Fruit fly (Drosophila melanogaster) ovary, adult (tissue): ENCODE data around the gene CG7332.
A peak's percentile ranks its signal among the peaks of the same experiment; 100 is the strongest.

Experiments
- CG17801 ChIP-seq: fragments of 200-800 bp; optimal IDR thresholded peaks from 2 replicates; lab custom pipeline; 2019; ENCODE audit warnings: missing biosample characterization, mild to moderate bottlenecking, missing genetic modification characterization, moderate library complexity; ENCODE audit not compliant: partially characterized antibody

The CG7332 gene

DNA sequence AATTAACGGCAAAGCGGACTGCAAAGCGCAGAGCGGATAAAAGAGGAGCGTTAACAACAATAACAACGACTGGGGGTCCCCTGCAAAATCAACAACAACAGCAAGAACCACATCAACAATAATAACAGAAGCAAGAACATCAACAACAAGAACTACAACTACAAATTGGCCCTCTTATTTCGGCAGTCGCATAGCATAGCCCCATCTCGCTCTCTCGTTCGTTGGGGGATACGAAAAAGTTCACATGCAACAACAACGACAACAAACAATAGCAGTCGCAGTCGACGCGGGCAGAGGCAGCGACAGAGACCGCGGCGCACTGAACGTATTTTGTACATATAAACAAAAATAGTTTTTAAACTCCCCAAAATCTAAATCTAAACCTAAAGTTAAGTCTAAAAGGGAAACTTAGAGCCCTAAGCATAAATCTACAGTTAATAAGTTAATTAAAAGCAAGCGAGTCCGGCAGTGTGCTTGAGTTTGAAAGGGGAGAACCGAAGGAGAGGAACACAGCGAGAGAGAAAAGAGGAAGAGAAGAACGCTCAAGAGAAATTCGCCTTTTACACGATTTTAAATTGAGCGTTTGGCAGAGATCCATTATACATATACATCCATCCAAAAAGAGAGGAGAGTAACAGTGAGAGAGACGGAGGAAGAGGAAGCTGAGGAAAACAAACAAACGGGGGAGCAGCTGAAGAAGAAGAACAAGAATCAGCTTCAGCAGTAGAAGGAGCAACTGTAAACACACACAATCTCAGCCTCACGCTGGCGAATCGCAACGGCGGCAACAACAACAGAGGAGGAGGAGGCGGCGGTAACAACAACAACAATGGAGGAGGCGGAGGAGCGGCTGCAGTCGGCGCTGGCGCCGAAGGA is 19.6 kb upstream of the CG7332 start:
- no peak for TF ChIP-seq CG17801 (GFP tag; lab: Kevin White, UChicago)

DNA sequence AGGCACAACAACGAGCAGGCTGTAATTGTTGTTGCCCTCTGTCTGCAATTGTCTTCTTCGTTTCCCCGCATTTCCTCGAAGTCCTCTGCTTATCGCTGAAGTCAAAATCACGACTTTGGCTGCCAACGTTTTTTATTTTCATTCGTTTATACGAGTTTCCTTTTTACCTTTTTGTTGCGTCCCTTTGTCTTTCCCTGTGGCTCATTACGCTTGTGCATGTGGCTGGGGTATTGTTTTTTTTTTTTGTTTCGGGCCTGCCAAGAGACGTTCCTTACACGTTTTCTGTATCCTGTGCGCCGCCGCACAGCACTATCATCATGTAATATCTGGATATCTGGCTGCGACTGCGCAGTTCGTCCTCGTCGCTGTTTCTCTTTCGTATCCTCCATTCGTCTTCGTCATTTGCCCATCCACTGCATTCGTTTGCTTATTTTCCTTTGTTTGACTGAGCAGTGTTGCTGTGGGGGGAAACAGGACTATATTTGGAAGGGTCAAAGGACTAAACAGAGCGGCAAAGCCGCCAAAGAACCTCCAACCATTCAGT is 18.0 kb upstream of the CG7332 start:
- TF ChIP-seq CG17801 (GFP tag; lab: Kevin White, UChicago), result no peak

DNA sequence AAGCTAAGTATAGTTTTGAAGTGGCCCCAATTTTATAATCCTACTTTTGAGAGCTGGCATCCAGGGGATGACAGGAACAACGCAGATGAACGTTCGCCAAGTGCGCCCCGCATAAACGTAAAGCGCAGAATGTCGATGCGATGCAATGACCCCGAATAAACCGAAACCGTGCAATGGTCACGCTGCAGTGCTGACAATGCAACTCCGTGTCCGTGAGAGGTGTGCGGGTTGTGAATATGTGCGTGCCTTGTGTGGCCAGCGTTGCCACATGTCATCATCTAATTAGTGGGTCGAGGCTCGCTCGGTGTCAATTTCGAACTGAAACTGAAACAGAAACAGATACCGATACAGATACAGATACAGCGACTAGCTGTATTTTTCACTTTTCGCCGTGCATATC is 16.2 kb upstream of the CG7332 start:
- TF ChIP-seq CG17801 (GFP tag; lab: Kevin White, UChicago), result no peak

DNA sequence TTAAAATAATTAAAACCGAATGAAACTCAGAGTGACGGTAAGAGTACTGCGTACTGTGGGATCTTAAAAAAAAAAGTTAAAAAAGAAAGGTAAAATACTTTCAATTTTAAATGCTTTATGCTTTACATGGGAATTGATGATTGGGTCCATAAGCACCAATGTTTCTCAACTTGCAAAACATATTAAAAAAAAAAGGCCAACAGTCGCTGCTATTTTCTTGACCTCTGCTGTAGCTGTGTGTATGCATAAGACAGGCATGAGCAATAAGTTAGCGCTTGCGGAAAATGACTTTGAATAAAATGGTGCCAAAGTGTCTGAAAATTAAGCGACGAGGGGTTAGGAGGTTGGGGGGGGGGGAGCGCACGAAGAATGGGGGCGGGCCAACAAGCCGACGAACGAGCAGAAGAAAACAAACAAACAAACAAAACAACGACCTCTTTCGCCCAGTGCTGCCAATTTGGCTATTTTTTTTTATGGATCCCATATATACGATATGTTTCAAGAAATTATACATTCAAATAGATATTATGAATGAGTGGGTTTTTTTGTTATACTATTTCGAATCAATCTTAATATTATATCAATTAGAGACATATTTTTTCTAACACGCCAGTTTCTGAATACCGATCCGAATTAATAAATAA is 14.7 kb upstream of the CG7332 start:
- no peak for TF ChIP-seq CG17801 (GFP tag; lab: Kevin White, UChicago)

DNA sequence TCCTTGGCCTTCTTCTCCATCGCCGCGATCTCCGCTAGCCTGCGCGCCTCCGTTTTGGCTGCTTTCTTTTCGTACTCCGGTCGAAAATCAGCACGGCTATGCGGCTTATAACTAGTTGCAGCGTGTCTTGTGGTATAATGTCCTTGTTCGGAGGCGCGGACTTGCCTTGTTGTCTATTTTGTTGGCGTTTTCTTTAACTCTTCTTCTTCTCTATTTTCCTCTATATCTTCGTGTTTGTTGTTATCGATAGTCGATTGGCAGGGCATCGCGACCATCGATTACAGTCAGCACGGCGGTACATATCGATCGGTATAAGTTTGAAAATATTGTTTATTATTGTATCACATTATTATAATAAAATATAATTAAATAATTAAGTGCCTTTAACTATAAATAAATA is 9.1 kb downstream of the CG7332 start, which contains the start of gene Flacc:
Gene Flacc, minus strand, starts transcription at position 204 of the 400 bp plus-strand sequence.
- TF ChIP-seq CG17801 (GFP tag; lab: Kevin White, UChicago), result peak; percentile 7

DNA sequence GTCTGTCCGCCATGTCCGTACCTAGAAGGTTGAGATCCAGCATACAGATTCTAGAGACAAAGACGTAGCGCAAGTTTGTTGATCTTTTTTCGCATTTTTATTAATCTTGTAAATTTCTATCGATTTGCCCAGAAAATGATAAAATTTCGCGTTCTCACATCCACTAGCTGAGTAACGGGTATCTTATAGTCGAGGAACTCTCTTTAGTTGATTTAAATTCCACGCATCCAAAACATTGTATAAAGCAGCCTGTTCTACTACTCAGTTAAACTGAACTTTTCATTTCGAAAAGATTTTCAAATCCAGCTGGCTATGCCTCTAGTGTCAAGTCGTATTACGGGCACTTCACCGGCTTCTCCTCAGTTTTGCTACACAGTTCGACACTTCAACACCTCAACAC is 9.8 kb downstream of the CG7332 start, which contains the start of gene SdhBL:
Gene SdhBL, plus strand, starts transcription at position 301 of the 400 bp plus-strand sequence.
- TF ChIP-seq CG17801 (GFP tag; lab: Kevin White, UChicago), result no peak

DNA sequence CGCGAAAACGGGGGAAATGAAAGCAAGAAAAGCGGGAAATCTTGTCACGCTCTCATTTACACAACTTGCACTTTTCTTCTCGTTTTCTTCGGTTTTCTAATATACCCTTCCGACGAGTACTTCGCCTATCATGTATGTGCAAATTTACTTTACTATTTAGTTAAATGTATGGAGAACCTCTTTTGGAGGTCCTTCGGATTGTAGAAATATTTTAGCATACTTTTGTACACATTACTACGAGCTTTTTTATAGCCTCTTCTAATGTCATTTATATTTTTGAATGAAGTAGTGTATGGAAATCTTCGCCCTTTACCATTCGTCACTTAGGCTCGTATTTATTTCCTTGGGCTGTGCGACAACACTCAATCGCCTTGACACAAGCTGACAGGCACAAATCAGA is 13.0 kb downstream of the CG7332 start:
- TF ChIP-seq CG17801 (GFP tag; lab: Kevin White, UChicago), result no peak

DNA sequence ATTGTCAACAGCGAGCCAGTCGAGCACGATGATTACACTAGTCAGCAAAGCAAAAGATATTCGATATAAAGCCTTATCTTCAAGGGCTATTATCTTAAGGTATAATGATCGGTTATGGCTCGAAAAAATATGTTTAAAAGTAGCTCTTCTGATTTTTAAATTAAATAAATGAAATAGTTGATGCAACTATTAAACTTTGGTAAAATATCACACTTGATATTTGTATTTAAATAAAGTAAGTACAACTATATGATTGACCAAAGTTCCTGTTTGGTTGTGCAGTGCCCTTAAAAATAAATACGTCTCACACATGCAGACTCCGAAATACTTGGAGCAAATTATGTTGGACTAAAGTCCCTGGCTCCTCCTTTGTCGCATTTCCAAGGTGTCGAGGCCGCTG is 13.6 kb downstream of the CG7332 start:
- TF ChIP-seq CG17801 (GFP tag; lab: Kevin White, UChicago), result no peak

DNA sequence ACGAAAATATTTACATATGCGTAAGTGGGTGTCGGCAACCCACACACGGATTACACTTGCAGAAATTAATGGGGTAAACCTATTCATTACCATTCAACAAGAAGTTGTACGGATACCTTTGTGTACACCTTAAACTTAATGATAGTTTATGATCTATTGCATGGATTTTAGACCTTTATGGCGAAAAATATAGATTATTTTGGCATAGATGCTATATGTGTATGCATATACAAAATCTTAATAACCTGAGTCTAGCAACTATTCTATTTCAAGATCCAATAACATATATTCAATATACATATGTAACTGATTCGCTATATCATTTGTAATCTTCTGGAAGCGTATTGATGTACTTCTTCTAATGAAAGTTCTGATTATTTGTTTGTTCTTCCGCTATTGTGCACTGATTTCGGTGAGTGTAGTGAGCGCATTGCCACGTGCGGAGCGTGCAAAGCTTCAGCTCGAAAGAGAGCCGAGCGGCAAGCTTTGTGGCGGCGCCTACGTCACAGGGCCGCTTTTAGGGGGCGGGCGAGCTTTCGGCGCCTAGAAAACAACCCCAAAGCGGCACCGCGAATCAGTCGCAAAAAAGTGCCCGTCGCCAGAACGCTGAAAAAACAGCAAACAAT is 15.6 kb downstream of the CG7332 start, which contains the start of gene CG7378:
Gene CG7378, plus strand, starts transcription at position 576 of the 626 bp plus-strand sequence.
- TF ChIP-seq CG17801 (GFP tag; lab: Kevin White, UChicago), result no peak

DNA sequence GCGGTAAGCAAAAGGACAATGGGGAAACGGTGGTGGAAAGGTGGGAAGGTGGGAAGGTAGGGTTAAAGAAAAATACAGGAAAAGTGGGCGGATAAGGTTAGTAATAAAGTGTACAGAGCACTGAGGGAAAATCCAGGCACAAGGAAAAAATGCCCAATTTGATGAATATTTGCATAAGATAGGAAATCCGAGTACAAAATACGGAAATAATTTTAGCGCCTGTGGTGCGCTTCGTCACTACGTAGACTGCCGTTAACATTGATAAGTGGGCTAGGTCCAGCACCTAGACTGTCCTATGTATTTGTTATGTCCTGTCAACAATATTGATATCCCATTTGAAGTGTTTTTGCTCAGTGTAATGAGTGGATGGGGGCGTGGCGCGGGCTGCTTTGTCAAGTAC is 16.6 kb downstream of the CG7332 start:
- TF ChIP-seq CG17801 (GFP tag; lab: Kevin White, UChicago), result no peak

DNA sequence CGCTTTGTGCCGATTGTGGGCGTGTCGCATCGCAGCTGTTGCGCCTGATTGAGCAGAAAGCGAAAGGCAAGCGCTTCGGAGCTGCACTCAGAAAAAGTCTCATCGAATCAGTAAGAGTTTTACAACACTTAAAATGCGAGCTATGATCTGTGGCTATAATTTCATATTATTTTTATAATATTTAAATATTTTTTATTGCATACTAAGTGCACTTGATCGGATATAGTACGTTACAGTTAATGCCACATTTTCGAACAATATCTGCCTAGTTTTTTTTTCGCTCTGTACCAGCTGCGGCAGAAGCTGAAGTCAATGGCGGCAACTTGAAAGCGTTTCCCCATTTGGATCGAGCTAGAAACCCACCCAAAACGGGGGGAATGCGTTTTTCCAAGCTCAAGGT is 18.5 kb downstream of the CG7332 start:
- TF ChIP-seq CG17801 (GFP tag; lab: Kevin White, UChicago), result no peak

DNA sequence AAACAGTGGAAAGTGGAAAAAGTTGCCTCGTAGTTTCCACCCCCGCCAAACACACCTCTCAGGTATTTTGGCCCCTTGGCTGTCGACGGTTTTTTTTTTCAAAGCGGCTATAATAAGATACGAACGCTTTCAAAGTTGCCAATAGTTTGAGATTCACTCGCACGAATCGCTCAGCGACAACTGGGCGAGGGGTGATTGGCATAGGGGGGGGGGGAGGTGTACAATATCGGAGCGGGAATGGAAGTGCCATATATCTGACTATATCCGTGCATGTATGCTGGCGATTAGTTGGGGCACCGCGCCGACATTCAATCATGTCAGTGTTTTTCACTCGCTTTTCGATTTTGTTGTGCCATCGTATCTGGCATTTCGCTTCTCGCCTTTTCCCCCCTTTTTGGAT is 20.8 kb downstream of the CG7332 start:
- TF ChIP-seq CG17801 (GFP tag; lab: Kevin White, UChicago), result no peak

DNA sequence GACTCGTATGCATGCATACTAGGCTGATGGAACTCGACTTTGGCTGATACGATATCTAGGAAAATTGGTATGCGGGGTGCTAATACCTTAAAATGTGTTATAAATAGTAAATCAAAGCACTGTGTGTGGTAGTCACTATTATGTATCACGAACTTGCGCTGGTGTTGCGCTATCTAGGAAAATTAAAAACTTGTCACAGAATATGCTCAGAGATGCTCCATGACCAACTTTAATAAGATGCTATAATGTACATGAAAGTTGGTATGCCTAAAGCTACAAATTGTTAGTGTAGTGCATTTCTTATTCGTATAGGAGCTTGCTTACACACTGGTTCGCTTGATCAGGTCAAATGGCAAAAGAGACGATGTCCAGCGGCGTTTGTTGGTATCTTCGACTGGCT is 26.5 kb downstream of the CG7332 start:
- TF ChIP-seq CG17801 (GFP tag; lab: Kevin White, UChicago), result no peak

DNA sequence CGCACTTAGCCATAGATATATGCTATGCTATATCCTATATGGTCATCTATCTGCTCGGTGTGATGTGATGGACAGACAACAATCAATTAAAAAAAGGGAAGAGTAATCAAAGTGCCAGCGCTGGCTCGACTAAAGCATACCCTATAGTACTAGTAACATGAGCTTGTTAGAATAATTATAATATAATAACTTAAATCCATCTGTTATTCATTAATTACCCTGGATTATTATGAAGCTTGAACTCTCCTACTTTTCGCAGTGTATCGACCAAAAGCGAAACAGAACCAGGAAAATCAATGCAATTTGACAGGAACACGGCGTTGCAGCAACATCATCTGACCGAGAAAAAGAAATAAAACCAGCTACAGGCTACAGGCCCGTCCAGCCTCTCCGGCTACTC is 29.0 kb downstream of the CG7332 start:
- no peak for TF ChIP-seq CG17801 (GFP tag; lab: Kevin White, UChicago)

DNA sequence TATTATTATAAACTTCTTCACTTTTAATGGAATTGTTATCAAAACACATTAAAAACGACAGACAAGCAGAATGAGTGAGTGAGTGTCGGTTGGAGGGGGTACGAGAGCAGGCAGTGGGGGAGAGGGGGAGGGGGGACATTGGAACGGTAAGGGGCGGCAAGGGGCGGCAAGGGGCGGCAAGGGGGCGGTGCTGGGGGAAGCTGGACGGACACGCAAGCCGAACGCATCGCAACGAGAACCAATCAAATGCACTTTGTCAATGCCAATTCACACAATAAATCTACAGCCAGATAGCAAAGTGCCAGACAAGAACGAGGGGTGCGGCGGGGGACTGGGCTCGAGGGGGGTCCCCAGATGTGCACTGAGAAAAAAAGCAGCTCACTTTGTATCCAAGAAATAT is 29.5 kb downstream of the CG7332 start:
- no peak for TF ChIP-seq CG17801 (GFP tag; lab: Kevin White, UChicago)
